Fruit fly (Drosophila melanogaster) whole organism, pupa: ENCODE measurements around the gene ppk19.

Source experiments
- CG10348 ChIP-seq: fragments of 200-800 bp; sonication (Bioruptor generic); IDR thresholded peaks from 2 replicates; pipeline ENCODE4 v1.3.6; 2022; ENCODE audit warnings: missing biosample characterization, missing genetic modification characterization
- CG12605 ChIP-seq: fragments of 200-800 bp; sonication (Bioruptor generic); IDR thresholded peaks from 2 replicates; pipeline ENCODE4 v1.3.6; 2022; ENCODE audit warnings: missing biosample characterization, missing genetic modification characterization
- CG13204 ChIP-seq: fragments of 200-800 bp; sonication (Bioruptor generic); optimal IDR thresholded peaks from 2 replicates; lab custom pipeline; 2018; ENCODE audit warnings: missing biosample characterization, mild to moderate bottlenecking, missing genetic modification characterization, moderate library complexity
- CG14655 ChIP-seq: fragments of 200-800 bp; sonication (Bioruptor generic); optimal IDR thresholded peaks from 3 replicates; lab custom pipeline; 2017; ENCODE audit warnings: mild to moderate bottlenecking, missing biosample characterization, missing genetic modification reagents, missing genetic modification characterization
- CG15710 ChIP-seq: fragments of 200-800 bp; sonication (Bioruptor generic); optimal IDR thresholded peaks from 2 replicates; lab custom pipeline; 2018; ENCODE audit warnings: missing biosample characterization, mild to moderate bottlenecking, missing genetic modification characterization, moderate library complexity
- CG17806 ChIP-seq: fragments of 200-800 bp; sonication (Bioruptor generic); optimal IDR thresholded peaks from 2 replicates; lab custom pipeline; 2018; ENCODE audit warnings: missing biosample characterization, mild to moderate bottlenecking, missing genetic modification characterization, moderate library complexity
- CG32121 ChIP-seq: fragments of 200-800 bp; sonication (Bioruptor generic); IDR thresholded peaks from 2 replicates; pipeline ENCODE4 v1.3.6; 2022; ENCODE audit warnings: missing biosample characterization, missing genetic modification characterization
- CG34367 ChIP-seq: fragments of 200-800 bp; sonication (Bioruptor generic); optimal IDR thresholded peaks from 2 replicates; lab custom pipeline; 2018; ENCODE audit warnings: missing biosample characterization, mild to moderate bottlenecking, missing genetic modification characterization
- CG4496 ChIP-seq: fragments of 200-800 bp; sonication (Bioruptor generic); IDR thresholded peaks from 3 replicates; pipeline ENCODE4 v1.3.6; 2022; ENCODE audit warnings: missing biosample characterization, missing genetic modification characterization
- CG8159 ChIP-seq: fragments of 200-800 bp; sonication (Bioruptor generic); optimal IDR thresholded peaks from 3 replicates; lab custom pipeline; 2018; ENCODE audit warnings: missing biosample characterization, mild to moderate bottlenecking, missing genetic modification characterization, moderate library complexity
- CG8301 ChIP-seq: fragments of 200-800 bp; sonication (Bioruptor generic); optimal IDR thresholded peaks from 2 replicates; lab custom pipeline; 2018; ENCODE audit warnings: missing biosample characterization, mild to moderate bottlenecking, missing genetic modification characterization
- CG9948 ChIP-seq: fragments of 200-800 bp; sonication (Bioruptor generic); optimal IDR thresholded peaks from 2 replicates; lab custom pipeline; 2018; ENCODE audit warnings: missing biosample characterization, mild to moderate bottlenecking, missing genetic modification characterization, moderate library complexity
- D1 ChIP-seq: fragments of 200-800 bp; sonication (Bioruptor generic); optimal IDR thresholded peaks from 2 replicates; lab custom pipeline; 2018; ENCODE audit warnings: missing biosample characterization, mild to moderate bottlenecking, missing genetic modification characterization, moderate library complexity
- EcR ChIP-seq: fragments of 200-800 bp; sonication (Bioruptor generic); optimal IDR thresholded peaks from 3 replicates; lab custom pipeline; 2019; ENCODE audit warnings: missing biosample characterization, missing genetic modification characterization, mild to moderate bottlenecking, moderate library complexity, missing genetic modification reagents
- Ets98B ChIP-seq: fragments of 200-800 bp; sonication (Bioruptor generic); IDR thresholded peaks from 2 replicates; pipeline ENCODE4 v1.3.6; 2022; ENCODE audit warnings: missing biosample characterization, missing genetic modification characterization
- Pif1A ChIP-seq: fragments of 200-800 bp; sonication (Bioruptor generic); optimal IDR thresholded peaks from 3 replicates; lab custom pipeline; 2016; ENCODE audit warnings: missing biosample characterization, missing genetic modification characterization
- Pif1B ChIP-seq: fragments of 200-800 bp; sonication (Bioruptor generic); optimal IDR thresholded peaks from 3 replicates; lab custom pipeline; 2016; ENCODE audit warnings: missing biosample characterization, missing genetic modification characterization
- Snoo ChIP-seq: fragments of 200-800 bp; sonication (Bioruptor generic); optimal IDR thresholded peaks from 3 replicates; lab custom pipeline; 2017; ENCODE audit warnings: missing biosample characterization, mild to moderate bottlenecking, missing genetic modification characterization, inconsistent platforms
- fd96Ca ChIP-seq: fragments of 200-800 bp; sonication (Bioruptor generic); IDR thresholded peaks from 3 replicates; pipeline ENCODE4 v1.3.6; 2022; ENCODE audit warnings: missing biosample characterization, missing genetic modification characterization
- gl ChIP-seq: fragments of 200-800 bp; sonication (Bioruptor generic); optimal IDR thresholded peaks from 2 replicates; lab custom pipeline; 2018; ENCODE audit warnings: missing biosample characterization, mild to moderate bottlenecking, missing genetic modification characterization
- rn ChIP-seq: fragments of 200-800 bp; sonication (Bioruptor generic); IDR thresholded peaks from 2 replicates; pipeline ENCODE4 v1.3.6; 2022; ENCODE audit warnings: missing biosample characterization, missing genetic modification characterization

Gene ppk19

DNA sequence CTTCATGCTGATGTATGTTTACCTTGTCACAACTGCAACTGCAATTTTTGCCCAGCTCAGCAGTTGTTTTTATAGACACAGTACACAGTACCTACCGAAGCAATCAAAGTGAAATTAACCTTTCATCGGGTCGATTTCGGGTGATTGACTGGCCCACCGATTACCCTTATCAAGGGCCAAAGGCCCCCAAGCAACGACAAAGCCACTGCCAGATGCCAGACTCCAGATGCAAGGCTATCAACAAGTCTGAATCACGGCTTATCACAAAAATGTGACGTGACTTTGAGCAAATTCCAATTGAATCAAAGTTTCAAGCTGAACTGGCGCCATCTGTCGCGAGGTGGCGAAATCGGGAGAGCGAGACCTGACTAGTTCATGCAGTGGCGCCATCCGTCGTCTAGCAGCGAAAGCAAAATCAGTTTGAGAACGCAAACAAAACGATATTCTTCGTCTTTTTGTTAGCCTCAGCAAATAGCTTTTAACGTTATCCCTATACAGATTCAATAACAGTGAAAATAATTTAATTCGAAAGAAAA is 44.6 kb downstream of the ppk19 start, which contains the start of gene Obp99b:
Gene Obp99b, minus strand, starts transcription at position 115 of the 536 bp plus-strand sequence.
- TF ChIP-seq CG10348 (GFP tag; lab: Robert Waterston, UW) (no peak), fd96Ca (GFP tag; lab: Robert Waterston, UW) (peak; percentile 75; the same call in 2 of the 3 replicates), CG12605 (peak; percentile 53; the same call in 1 of the 2 replicates), CG13204 (GFP tag; lab: Kevin White, UChicago) (peak; percentile 58), EcR (peak; percentile 52), CG8301 (tag; lab: Kevin White, UChicago) (peak; percentile 64), D1 (tag; lab: Kevin White, UChicago) (no peak), Snoo (peak; percentile 63), CG9948 (peak; percentile 29), CG32121 (peak; percentile 63; the same call in 1 of the 2 replicates), gl (peak; percentile 74), CG8159 (tag; lab: Kevin White, UChicago) (peak; percentile 48), CG15710 (tag; lab: Kevin White, UChicago) (peak; percentile 36), CG14655 (GFP tag; lab: Kevin White, UChicago) (peak; percentile 78), Ets98B (GFP tag; lab: Robert Waterston, UW) (peak; percentile 69; the same call in 1 of the 2 replicates), CG17806 (tag; lab: Kevin White, UChicago) (peak; percentile 42), Pif1A (peak; percentile 69), CG34367 (tag; lab: Kevin White, UChicago) (peak; percentile 71), rn (0 out of 2 replicates have a peak, but pooled peaks have one; percentile 11), CG4496 (GFP tag; lab: Robert Waterston, UW) (peak; percentile 84), Pif1B (GFP tag; lab: Kevin White, UChicago) (peak; percentile 24)
- TF ChIP-seq, all 21 proteins: peak for 19

- TF ChIP-seq gl (no peak), CG8301 (tag; lab: Kevin White, UChicago) (peak; percentile 43), CG17806 (tag; lab: Kevin White, UChicago) (peak; percentile 13), CG34367 (tag; lab: Kevin White, UChicago) (no peak), CG14655 (GFP tag; lab: Kevin White, UChicago) (peak; percentile 25), D1 (tag; lab: Kevin White, UChicago) (no peak), Ets98B (GFP tag; lab: Robert Waterston, UW) (peak; percentile 54), CG8159 (tag; lab: Kevin White, UChicago) (peak; percentile 18), Pif1B (GFP tag; lab: Kevin White, UChicago) (no peak), CG15710 (tag; lab: Kevin White, UChicago) (peak; percentile 7), Snoo (no peak), CG13204 (GFP tag; lab: Kevin White, UChicago) (no peak), CG32121 (peak; percentile 45; the same call in 1 of the 2 replicates), CG9948 (no peak), CG12605 (peak; percentile 44; the same call in 1 of the 2 replicates), CG10348 (GFP tag; lab: Robert Waterston, UW) (0 out of 2 replicates have a peak, but pooled peaks have one; percentile 15), rn (no peak), fd96Ca (GFP tag; lab: Robert Waterston, UW) (no peak), EcR (no peak), CG4496 (GFP tag; lab: Robert Waterston, UW) (peak; percentile 76), Pif1A (peak; percentile 8)
Observed at dm6 chr3R:29717519-29717918, 45.3 kb downstream of the ppk19 start.

dm6 chr3R:29718363-29718762 is 46.1 kb downstream of the ppk19 start, which contains the start of gene CG15506:
TSS of gene CG15506 (plus strand) at chr3R:29718663.
- no peak for TF ChIP-seq Ets98B (GFP tag; lab: Robert Waterston, UW)
- no peak for TF ChIP-seq Pif1A
- TF ChIP-seq Snoo, result no peak
- TF ChIP-seq rn, result no peak
- TF ChIP-seq CG12605, result no peak
- no peak for TF ChIP-seq CG13204 (GFP tag; lab: Kevin White, UChicago)
- no peak for TF ChIP-seq fd96Ca (GFP tag; lab: Robert Waterston, UW)
- TF ChIP-seq gl, result no peak
- no peak for TF ChIP-seq CG8159 (tag; lab: Kevin White, UChicago)
- no peak for TF ChIP-seq CG9948
- TF ChIP-seq CG8301 (tag; lab: Kevin White, UChicago), result no peak
- no peak for TF ChIP-seq CG4496 (GFP tag; lab: Robert Waterston, UW)

DNA sequence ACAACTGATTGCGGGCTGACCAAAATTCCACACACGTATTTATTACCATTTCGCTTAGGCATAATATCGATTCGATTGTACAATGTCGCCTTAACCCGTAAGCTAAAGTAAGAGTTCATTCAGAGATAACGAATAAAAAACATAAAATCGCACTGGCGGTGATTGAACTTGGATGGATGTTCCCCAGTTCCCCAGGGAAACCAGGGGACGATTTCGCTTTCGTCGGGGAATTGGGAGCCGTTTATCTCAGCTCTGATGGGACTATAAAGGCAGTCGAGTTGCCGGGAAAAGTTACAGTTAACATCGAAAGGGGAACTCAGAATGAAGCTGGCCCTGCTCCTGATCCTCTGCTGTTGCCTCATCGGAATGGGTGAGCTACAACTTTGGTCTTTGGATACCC is 50.0 kb downstream of the ppk19 start, which contains the start of gene CG34296:
Gene CG34296, plus strand, starts transcription at position 301 of the 400 bp plus-strand sequence.
- TF ChIP-seq CG13204 (GFP tag; lab: Kevin White, UChicago) (no peak), Snoo (no peak), CG32121 (no peak), CG34367 (tag; lab: Kevin White, UChicago) (no peak), CG8301 (tag; lab: Kevin White, UChicago) (no peak), D1 (tag; lab: Kevin White, UChicago) (no peak), CG17806 (tag; lab: Kevin White, UChicago) (no peak), gl (no peak), CG9948 (no peak), CG8159 (tag; lab: Kevin White, UChicago) (no peak), CG12605 (no peak), Pif1A (no peak), Ets98B (GFP tag; lab: Robert Waterston, UW) (no peak)

DNA sequence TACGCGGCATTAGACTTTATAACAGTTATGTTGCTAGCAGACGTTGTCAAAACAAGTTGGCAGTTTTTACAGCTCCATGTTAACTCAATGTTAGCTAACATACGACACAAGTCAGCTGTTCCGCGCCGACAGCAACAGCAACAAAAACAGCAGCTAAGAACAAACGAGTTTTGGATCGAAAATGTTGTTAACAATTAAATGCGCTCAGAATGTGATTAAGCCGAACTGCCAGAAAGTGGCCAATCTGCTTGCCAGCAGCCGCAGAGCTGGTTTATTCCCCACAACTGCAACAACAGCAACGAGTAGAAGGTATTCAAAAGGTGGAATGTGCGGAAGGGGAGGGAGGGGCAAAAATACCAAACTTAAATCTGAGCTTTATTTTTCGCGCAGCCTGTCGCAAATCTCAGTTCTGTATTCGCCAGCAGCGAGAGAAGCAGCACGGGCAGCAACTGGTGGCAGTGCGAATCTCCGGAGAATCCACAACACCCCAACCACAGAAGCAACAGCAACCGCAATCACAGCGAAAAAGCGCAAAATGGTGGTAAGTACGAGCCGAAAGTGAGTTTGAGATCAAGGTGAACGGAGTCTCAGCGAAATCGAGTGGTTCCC is 50.9 kb downstream of the ppk19 start, which contains the start of gene Pcd:
Gene Pcd, plus strand, starts transcription at position 116 of the 609 bp plus-strand sequence.
- TF ChIP-seq CG8159 (tag; lab: Kevin White, UChicago), result no peak
- TF ChIP-seq Ets98B (GFP tag; lab: Robert Waterston, UW), result peak; percentile 34; the same call in 1 of the 2 replicates
- TF ChIP-seq CG17806 (tag; lab: Kevin White, UChicago), result no peak
- TF ChIP-seq Pif1B (GFP tag; lab: Kevin White, UChicago), result no peak
- TF ChIP-seq CG9948, result no peak
- no peak for TF ChIP-seq gl
- TF ChIP-seq CG8301 (tag; lab: Kevin White, UChicago), result no peak
- TF ChIP-seq D1 (tag; lab: Kevin White, UChicago), result no peak
- no peak for TF ChIP-seq rn
- peak; percentile 62; the same call in 1 of the 2 replicates for TF ChIP-seq CG12605
- TF ChIP-seq CG34367 (tag; lab: Kevin White, UChicago), result no peak
- TF ChIP-seq CG14655 (GFP tag; lab: Kevin White, UChicago), result no peak
- TF ChIP-seq CG32121, result no peak
- peak; percentile 24 for TF ChIP-seq EcR
- no peak for TF ChIP-seq Pif1A
- TF ChIP-seq CG4496 (GFP tag; lab: Robert Waterston, UW), result 0 out of 3 replicates have a peak, but pooled peaks have one; percentile 52
- TF ChIP-seq CG10348 (GFP tag; lab: Robert Waterston, UW), result no peak
- TF ChIP-seq CG15710 (tag; lab: Kevin White, UChicago), result no peak
- TF ChIP-seq CG13204 (GFP tag; lab: Kevin White, UChicago), result no peak
- TF ChIP-seq fd96Ca (GFP tag; lab: Robert Waterston, UW), result no peak
- no peak for TF ChIP-seq Snoo
